Worm (Caenorhabditis elegans) whole organism, L1 larva: Measurements from ENCODE around the gene Y32B12B.2.

Source experiments
- C04F5.9 ChIP-seq: sonication (generic microtip); optimal IDR thresholded peaks from 2 replicates; lab custom pipeline; 2016; ENCODE audit warnings: missing genetic modification characterization, missing compliant biosample characterization
- F16B12.6 ChIP-seq: fragments of 150-350 bp; optimal IDR thresholded peaks from 2 replicates; lab custom pipeline; 2014; ENCODE audit warnings: missing biosample characterization, missing genetic modification characterization
- aha-1 ChIP-seq: fragments of 150-350 bp; optimal IDR thresholded peaks from 2 replicates; lab custom pipeline; 2014; ENCODE audit warnings: missing biosample characterization, missing genetic modification characterization
- ceh-8 ChIP-seq: fragments of 200-800 bp; sonication (Bioruptor generic); optimal IDR thresholded peaks from 2 replicates; lab custom pipeline; 2018; ENCODE audit warnings: mild to moderate bottlenecking, missing genetic modification characterization, moderate library complexity, missing compliant biosample characterization
- ceh-90 ChIP-seq: sonication (generic microtip); optimal IDR thresholded peaks from 2 replicates; lab custom pipeline; 2016; ENCODE audit warnings: missing genetic modification characterization, missing compliant biosample characterization
- egl-27 ChIP-seq, 2 experiments: fragments of 150-350 bp in 1 of 2; sonication (generic microtip); optimal IDR thresholded peaks; 3 replicates each; lab custom pipeline; 2017 to 2018; ENCODE audit warnings: missing biosample characterization in 2 of 2, missing genetic modification characterization in 2 of 2, missing genetic modification reagents in 2 of 2
- elt-3 ChIP-seq, 6 experiments: fragments of 150-350 bp in 1 of 6; sonication (generic microtip); optimal IDR thresholded peaks; 2 replicates each; lab custom pipeline; 2017 to 2018; ENCODE audit warnings: missing biosample characterization in 6 of 6, missing genetic modification characterization in 6 of 6, inconsistent platforms in 1 of 6
- ets-5 ChIP-seq: fragments of 200-800 bp; sonication (Bioruptor generic); IDR thresholded peaks from 2 replicates; pipeline ENCODE4 v1.3.6; 2022; ENCODE audit warnings: missing genetic modification characterization, missing compliant biosample characterization
- fos-1 ChIP-seq: fragments of 150-350 bp; optimal IDR thresholded peaks from 2 replicates; lab custom pipeline; 2014; ENCODE audit warnings: missing biosample characterization, missing genetic modification characterization
- grh-1 ChIP-seq: fragments of 200-800 bp; sonication (Bioruptor generic); IDR thresholded peaks from 2 replicates; pipeline ENCODE4 v1.3.6; 2022; ENCODE audit warnings: missing genetic modification reagents, missing genetic modification characterization, missing compliant biosample characterization
- hpl-2 ChIP-seq: fragments of 150-350 bp; optimal IDR thresholded peaks from 2 replicates; lab custom pipeline; 2014; ENCODE audit warnings: missing biosample characterization, missing genetic modification reagents, missing genetic modification characterization
- jun-1 ChIP-seq: fragments of 150-350 bp; optimal IDR thresholded peaks from 2 replicates; lab custom pipeline; 2014; ENCODE audit warnings: missing biosample characterization, missing genetic modification reagents, missing genetic modification characterization
- lin-14 ChIP-seq: fragments of 200-800 bp; sonication (Bioruptor generic); optimal IDR thresholded peaks from 2 replicates; lab custom pipeline; 2018; ENCODE audit warnings: mild to moderate bottlenecking, missing genetic modification characterization, moderate library complexity, missing compliant biosample characterization
- lin-15B ChIP-seq: fragments of 150-350 bp; sonication (generic microtip); optimal IDR thresholded peaks from 3 replicates; lab custom pipeline; 2014; ENCODE audit warnings: missing biosample characterization, missing genetic modification characterization
- lin-35 ChIP-seq, 2 experiments: fragments of 150-350 bp; optimal IDR thresholded peaks; 2 replicates each; lab custom pipeline; 2014; ENCODE audit warnings: missing biosample characterization in 2 of 2, missing genetic modification characterization in 2 of 2, missing genetic modification reagents in 2 of 2
- lin-39 ChIP-seq: fragments of 150-350 bp; optimal IDR thresholded peaks from 2 replicates; lab custom pipeline; 2014; ENCODE audit warnings: missing biosample characterization, missing genetic modification reagents, missing genetic modification characterization
- lir-3 ChIP-seq: sonication (generic microtip); optimal IDR thresholded peaks from 2 replicates; lab custom pipeline; 2016; ENCODE audit warnings: mild to moderate bottlenecking, missing genetic modification characterization, moderate library complexity, missing compliant biosample characterization; ENCODE audit not compliant: poor library complexity
- lsy-2 ChIP-seq, 2 experiments: fragments of 150-350 bp; optimal IDR thresholded peaks; 2 replicates each; lab custom pipeline; 2014; ENCODE audit warnings: missing biosample characterization in 2 of 2, missing genetic modification characterization in 2 of 2
- mab-9 ChIP-seq: fragments of 200-800 bp; sonication (Bioruptor generic); IDR thresholded peaks from 2 replicates; pipeline ENCODE4 v1.3.6; 2022; ENCODE audit warnings: missing genetic modification reagents, missing genetic modification characterization, missing compliant biosample characterization
- mef-2 ChIP-seq: fragments of 150-350 bp; optimal IDR thresholded peaks from 2 replicates; lab custom pipeline; 2014; ENCODE audit warnings: missing biosample characterization, missing genetic modification characterization
- mep-1 ChIP-seq: fragments of 150-350 bp; optimal IDR thresholded peaks from 2 replicates; lab custom pipeline; 2014; ENCODE audit warnings: missing biosample characterization, missing genetic modification characterization
- nhr-11 ChIP-seq: fragments of 150-350 bp; optimal IDR thresholded peaks from 2 replicates; lab custom pipeline; 2014; ENCODE audit warnings: missing biosample characterization, missing genetic modification characterization
- nhr-12 ChIP-seq: sonication (generic microtip); optimal IDR thresholded peaks from 2 replicates; lab custom pipeline; 2017; ENCODE audit warnings: missing biosample characterization, missing genetic modification characterization
- nhr-28 ChIP-seq: fragments of 150-350 bp; optimal IDR thresholded peaks from 2 replicates; lab custom pipeline; 2014; ENCODE audit warnings: missing biosample characterization, missing genetic modification characterization
- nhr-76 ChIP-seq: sonication (generic microtip); optimal IDR thresholded peaks from 2 replicates; lab custom pipeline; 2017; ENCODE audit warnings: missing biosample characterization, missing genetic modification characterization
- nhr-77 ChIP-seq: fragments of 150-350 bp; optimal IDR thresholded peaks from 2 replicates; lab custom pipeline; 2014; ENCODE audit warnings: missing biosample characterization, missing genetic modification characterization
- nhr-84 ChIP-seq: sonication (generic microtip); optimal IDR thresholded peaks from 2 replicates; lab custom pipeline; 2017; ENCODE audit warnings: missing biosample characterization, missing genetic modification characterization
- nhr-90 ChIP-seq: sonication (generic microtip); optimal IDR thresholded peaks from 2 replicates; lab custom pipeline; 2016; ENCODE audit warnings: mild to moderate bottlenecking, missing genetic modification characterization, missing compliant biosample characterization; ENCODE audit not compliant: poor library complexity
- pag-3 ChIP-seq: sonication (generic microtip); optimal IDR thresholded peaks from 2 replicates; lab custom pipeline; 2017; ENCODE audit warnings: missing genetic modification characterization, mild to moderate bottlenecking, missing compliant biosample characterization, antibody characterized with exemption, borderline replicate concordance; ENCODE audit not compliant: insufficient read depth
- pax-3 ChIP-seq: fragments of 200-800 bp; sonication (Bioruptor generic); optimal IDR thresholded peaks from 2 replicates; lab custom pipeline; 2018; ENCODE audit warnings: mild to moderate bottlenecking, missing genetic modification characterization, moderate library complexity, missing compliant biosample characterization
- rnt-1 ChIP-seq: sonication (generic microtip); optimal IDR thresholded peaks from 2 replicates; lab custom pipeline; 2016; ENCODE audit warnings: mild to moderate bottlenecking, missing genetic modification characterization, moderate library complexity, missing compliant biosample characterization
- skn-1 ChIP-seq: fragments of 150-350 bp; optimal IDR thresholded peaks from 2 replicates; lab custom pipeline; 2014; ENCODE audit warnings: missing biosample characterization, missing genetic modification characterization
- sptf-1 ChIP-seq: fragments of 150-350 bp; optimal IDR thresholded peaks from 2 replicates; lab custom pipeline; 2014; ENCODE audit warnings: missing biosample characterization, missing genetic modification characterization
- sup-37 ChIP-seq: fragments of 200-800 bp; sonication (Bioruptor generic); optimal IDR thresholded peaks from 2 replicates; lab custom pipeline; 2018; ENCODE audit warnings: mild to moderate bottlenecking, missing genetic modification characterization, missing compliant biosample characterization
- swsn-7 ChIP-seq: sonication (generic microtip); optimal IDR thresholded peaks from 2 replicates; lab custom pipeline; 2016; ENCODE audit warnings: missing genetic modification characterization, missing compliant biosample characterization
- tbx-2 ChIP-seq: sonication (generic microtip); optimal IDR thresholded peaks from 2 replicates; lab custom pipeline; 2016; ENCODE audit warnings: missing genetic modification characterization, missing compliant biosample characterization
- tlp-1 ChIP-seq: fragments of 150-350 bp; optimal IDR thresholded peaks from 2 replicates; lab custom pipeline; 2014; ENCODE audit warnings: missing biosample characterization, missing genetic modification characterization
- unc-130 ChIP-seq: fragments of 150-350 bp; optimal IDR thresholded peaks from 2 replicates; lab custom pipeline; 2017; ENCODE audit warnings: missing biosample characterization, missing genetic modification characterization, inconsistent platforms
- unc-30 ChIP-seq: sonication (generic microtip); optimal IDR thresholded peaks from 2 replicates; lab custom pipeline; 2017; ENCODE audit warnings: missing biosample characterization, missing genetic modification characterization
- unc-62 ChIP-seq: fragments of 150-350 bp; optimal IDR thresholded peaks from 2 replicates; lab custom pipeline; 2014; ENCODE audit warnings: missing biosample characterization, missing genetic modification reagents, missing genetic modification characterization
- unc-98 ChIP-seq: fragments of 200-800 bp; sonication (Bioruptor generic); IDR thresholded peaks from 2 replicates; pipeline ENCODE4 v1.3.6; 2022; ENCODE audit warnings: missing genetic modification characterization, missing compliant biosample characterization
- vab-15 ChIP-seq: sonication (generic microtip); optimal IDR thresholded peaks from 2 replicates; lab custom pipeline; 2017; ENCODE audit warnings: missing genotype, mild to moderate bottlenecking, missing genetic modification characterization, missing compliant biosample characterization
- xbp-1 ChIP-seq: sonication (generic microtip); optimal IDR thresholded peaks from 2 replicates; lab custom pipeline; 2016; ENCODE audit warnings: missing genetic modification characterization, missing compliant biosample characterization
- zag-1 ChIP-seq: fragments of 150-350 bp; optimal IDR thresholded peaks from 2 replicates; lab custom pipeline; 2014; ENCODE audit warnings: missing biosample characterization, missing genetic modification characterization
- zip-4 ChIP-seq: fragments of 200-800 bp; sonication (Bioruptor generic); optimal IDR thresholded peaks from 2 replicates; lab custom pipeline; 2018; ENCODE audit warnings: mild to moderate bottlenecking, missing genetic modification characterization, moderate library complexity, missing compliant biosample characterization
- ztf-11 ChIP-seq, 2 experiments: sonication (generic microtip); optimal IDR thresholded peaks; 2 replicates each; lab custom pipeline; 2016 to 2017; ENCODE audit warnings: missing genetic modification characterization in 2 of 2, missing biosample characterization in 1 of 2, missing compliant biosample characterization in 1 of 2
- ztf-4 ChIP-seq: fragments of 150-350 bp; optimal IDR thresholded peaks from 2 replicates; lab custom pipeline; 2014; ENCODE audit warnings: missing biosample characterization, missing genetic modification characterization

The Y32B12B.2 gene

DNA sequence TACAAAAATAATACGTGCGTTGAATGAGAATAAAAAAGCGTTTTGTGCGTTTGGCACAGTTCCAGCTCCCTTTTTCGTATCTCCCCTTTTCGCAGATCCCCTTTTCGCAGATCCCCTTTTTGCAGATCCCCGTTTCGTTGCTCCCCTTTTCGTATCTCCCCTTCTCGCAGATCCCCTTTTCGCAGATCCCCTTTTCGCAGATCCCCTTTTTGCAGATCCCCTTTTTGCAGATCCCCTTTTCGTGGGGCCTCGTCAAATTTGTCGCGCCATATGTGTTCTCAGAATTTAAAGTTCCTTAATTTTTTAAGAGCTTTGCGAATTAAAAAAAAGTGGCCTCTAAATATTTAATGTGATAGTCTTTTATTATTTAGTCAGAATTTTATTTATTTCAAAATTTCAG is 14.7 kb downstream of the Y32B12B.2 start, which contains the start of gene Y32B12B.4:
TSS of gene Y32B12B.4 (plus strand) at position 399 of the 400 bp plus-strand sequence.
- TF ChIP-seq nhr-28 (tag; lab: Kevin White, UChicago) (no peak), tlp-1 (tag; lab: Kevin White, UChicago) (no peak), ztf-11 (tag; optimal IDR thresholded peaks at IDR 0.05; lab: Kevin White, UChicago) (peak in 1 of 2 experiments; percentile 26), lir-3 (tag; lab: Kevin White, UChicago) (no peak), aha-1 (tag; lab: Kevin White, UChicago) (no peak), tbx-2 (peak; percentile 3), pag-3 (tag; lab: Kevin White, UChicago) (no peak), pax-3 (no peak), lin-35 (GFP tag; optimal IDR thresholded peaks at IDR 0.05; lab: Kevin White, UChicago) (no peak), zag-1 (no peak), mef-2 (tag; lab: Kevin White, UChicago) (no peak), ceh-90 (tag; lab: Kevin White, UChicago) (no peak), C04F5.9 (tag; lab: Kevin White, UChicago) (no peak), nhr-84 (tag; lab: Kevin White, UChicago) (no peak), lin-39 (tag; lab: Kevin White, UChicago) (no peak), swsn-7 (tag; lab: Kevin White, UChicago) (no peak), nhr-12 (tag; lab: Kevin White, UChicago) (no peak), xbp-1 (tag; lab: Kevin White, UChicago) (no peak), nhr-90 (tag; lab: Kevin White, UChicago) (no peak), mab-9 (GFP tag; lab: Robert Waterston, UW) (peak; percentile 24; the same call in 1 of the 2 replicates), jun-1 (tag; lab: Kevin White, UChicago) (no peak), hpl-2 (GFP tag; lab: Kevin White, UChicago) (no peak), unc-130 (no peak), unc-98 (GFP tag; lab: Robert Waterston, UW) (peak; percentile 72), vab-15 (no peak), skn-1 (tag; lab: Kevin White, UChicago) (no peak), lin-15B (no peak), sptf-1 (tag; lab: Kevin White, UChicago) (no peak), egl-27 (tag; optimal IDR thresholded peaks at IDR 0.05; lab: Kevin White, UChicago) (no peak), unc-62 (GFP tag; lab: Kevin White, UChicago) (no peak), fos-1 (no peak), ztf-4 (tag; lab: Kevin White, UChicago) (no peak), nhr-11 (no peak), rnt-1 (tag; lab: Kevin White, UChicago) (peak; percentile 49), nhr-77 (tag; lab: Kevin White, UChicago) (no peak), F16B12.6 (tag; lab: Kevin White, UChicago) (no peak), ets-5 (GFP tag; lab: Robert Waterston, UW) (no peak), lin-14 (GFP tag; lab: Kevin White, UChicago) (no peak)

DNA sequence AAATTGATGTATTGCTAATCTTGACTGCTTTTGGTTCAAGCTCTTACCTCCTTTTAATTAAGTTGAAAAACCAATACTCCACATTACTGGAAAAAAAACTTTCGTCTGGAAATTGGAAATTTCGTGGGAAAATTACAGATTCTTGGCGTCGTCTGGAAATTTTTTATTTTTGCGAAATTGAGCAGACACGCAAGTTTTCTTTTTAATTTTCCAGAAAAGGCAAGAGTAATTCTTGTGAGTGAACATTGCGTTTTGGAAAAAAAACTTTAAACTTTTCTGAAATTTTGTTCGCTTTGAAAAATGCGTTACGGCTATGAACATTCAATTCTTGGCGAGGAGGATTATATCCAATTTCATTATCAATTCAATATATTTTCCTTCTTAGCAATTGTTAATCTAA is 27.4 kb downstream of the Y32B12B.2 start, which contains the start of gene sru-45:
TSS of gene sru-45 (plus strand) at position 301 of the 400 bp plus-strand sequence.
- TF ChIP-seq grh-1 (GFP tag; lab: Robert Waterston, UW) (no peak), sup-37 (GFP tag; lab: Kevin White, UChicago) (no peak), sptf-1 (tag; lab: Kevin White, UChicago) (no peak)

- TF ChIP-seq nhr-90 (tag; lab: Kevin White, UChicago): no peak
- TF ChIP-seq nhr-76 (tag; lab: Kevin White, UChicago): no peak
- no peak for TF ChIP-seq rnt-1 (tag; lab: Kevin White, UChicago)
- no peak for TF ChIP-seq jun-1 (tag; lab: Kevin White, UChicago)
- no peak for TF ChIP-seq ceh-8 (GFP tag; lab: Kevin White, UChicago)
- no peak for TF ChIP-seq hpl-2 (GFP tag; lab: Kevin White, UChicago)
- no peak for TF ChIP-seq zip-4 (GFP tag; lab: Kevin White, UChicago)
- TF ChIP-seq sup-37 (GFP tag; lab: Kevin White, UChicago): no peak
- TF ChIP-seq swsn-7 (tag; lab: Kevin White, UChicago): no peak
- no peak for TF ChIP-seq lsy-2 (tag; optimal IDR thresholded peaks at IDR 0.05; lab: Kevin White, UChicago)
- TF ChIP-seq mep-1 (tag; lab: Kevin White, UChicago): no peak
- TF ChIP-seq sptf-1 (tag; lab: Kevin White, UChicago): no peak
- no peak for TF ChIP-seq pax-3
- TF ChIP-seq ceh-90 (tag; lab: Kevin White, UChicago): no peak
- no peak for TF ChIP-seq unc-30 (tag; lab: Kevin White, UChicago)
- TF ChIP-seq elt-3 (tag; optimal IDR thresholded peaks at IDR 0.05; lab: Kevin White, UChicago): no peak
Observed at ce11 chrV:16568056-16568455, 29.9 kb downstream of the Y32B12B.2 start.
